Fruit fly (Drosophila melanogaster): Measurements from ENCODE around the gene Gbeta76C.

DNA sequence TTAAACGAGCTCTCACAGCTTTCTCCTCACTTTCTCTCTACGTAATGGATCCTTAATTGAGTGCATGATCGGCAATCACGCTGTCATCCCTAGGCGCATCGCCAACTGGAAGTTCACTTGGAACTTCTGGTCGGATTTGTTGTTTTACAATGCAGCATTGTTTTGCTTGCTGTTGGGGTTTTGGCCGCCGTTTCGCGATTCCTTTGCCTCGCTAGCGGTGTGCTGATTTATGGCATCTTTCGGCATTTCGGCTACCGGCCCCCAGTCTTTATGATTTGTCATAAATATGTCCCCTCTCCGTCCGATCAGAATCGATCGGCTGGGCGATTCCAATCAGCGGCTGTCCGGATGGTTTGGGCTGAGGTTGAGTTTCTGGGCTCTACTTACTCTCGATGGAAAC, 24.5 kb upstream of the Gbeta76C start:
- TF ChIP-seq psq (GFP tag; optimal IDR thresholded peaks at IDR 0.05) (no peak), ey (GFP tag; optimal IDR thresholded peaks at IDR 0.05) (no peak), Mio (GFP tag; optimal IDR thresholded peaks at IDR 0.05) (no peak), N (GFP tag; optimal IDR thresholded peaks at IDR 0.05) (no peak), Vsx2 (GFP tag; optimal IDR thresholded peaks at IDR 0.05; ENCODE audit: partially characterized antibody) (no peak), tai (GFP tag; optimal IDR thresholded peaks at IDR 0.05) (no peak), Dif (GFP tag; optimal IDR thresholded peaks at IDR 0.05; ENCODE audit: partially characterized antibody) (no peak), OdsH (GFP tag; optimal IDR thresholded peaks at IDR 0.05) (no peak), Sp1 (GFP tag; optimal IDR thresholded peaks at IDR 0.05) (no peak), fru (GFP tag; optimal IDR thresholded peaks at IDR 0.05) (no peak), lola (GFP tag; optimal IDR thresholded peaks at IDR 0.05) (no peak), Abd-B (GFP tag; optimal IDR thresholded peaks at IDR 0.05) (no peak)

Data from whole organism, wandering third instar larva.